Fruit fly (Drosophila melanogaster) whole organism, prepupa: Measurements from ENCODE around the gene MtnE.
A peak's percentile ranks its signal among the peaks of the same experiment; 100 is the strongest.

Source experiments
- Blimp-1 ChIP-seq: fragments of 200-800 bp; sonication (Bioruptor generic); optimal IDR thresholded peaks from 3 replicates; lab custom pipeline; 2017; ENCODE audit warnings: missing biosample characterization, missing genetic modification characterization, mild to moderate bottlenecking, moderate library complexity, missing genetic modification reagents
- CG11762 ChIP-seq: fragments of 200-800 bp; sonication (Bioruptor generic); optimal IDR thresholded peaks from 3 replicates; lab custom pipeline; 2016; ENCODE audit warnings: missing biosample characterization, missing genetic modification characterization; ENCODE audit not compliant: insufficient read depth
- CG11902 ChIP-seq: fragments of 200-800 bp; sonication (Bioruptor generic); optimal IDR thresholded peaks from 3 replicates; lab custom pipeline; 2016; ENCODE audit warnings: missing biosample characterization, missing genetic modification characterization
- CG15336 ChIP-seq: fragments of 200-800 bp; sonication (Bioruptor generic); IDR thresholded peaks from 2 replicates; pipeline ENCODE4 v1.3.6; 2022; ENCODE audit warnings: missing biosample characterization, missing genetic modification characterization
- CG1621 ChIP-seq: fragments of 200-800 bp; sonication (Bioruptor generic); optimal IDR thresholded peaks from 3 replicates; lab custom pipeline; 2018; ENCODE audit warnings: missing biosample characterization, mild to moderate bottlenecking, missing genetic modification characterization
- CG16779 ChIP-seq: fragments of 200-800 bp; sonication (Bioruptor generic); optimal IDR thresholded peaks from 3 replicates; lab custom pipeline; 2017; ENCODE audit warnings: missing biosample characterization, mild to moderate bottlenecking, missing genetic modification characterization
- CG32006 ChIP-seq: fragments of 200-800 bp; sonication (Bioruptor generic); optimal IDR thresholded peaks from 3 replicates; lab custom pipeline; 2017; ENCODE audit warnings: missing biosample characterization, mild to moderate bottlenecking, missing genetic modification characterization
- CG3919 ChIP-seq: fragments of 200-800 bp; sonication (Bioruptor generic); optimal IDR thresholded peaks from 3 replicates; lab custom pipeline; 2016; ENCODE audit warnings: missing biosample characterization, missing genetic modification characterization
- CG4318 ChIP-seq: fragments of 200-800 bp; sonication (Bioruptor generic); optimal IDR thresholded peaks from 3 replicates; lab custom pipeline; 2017; ENCODE audit warnings: missing biosample characterization, mild to moderate bottlenecking, missing genetic modification characterization
- CG6163 ChIP-seq: fragments of 200-800 bp; sonication (Bioruptor generic); IDR thresholded peaks from 3 replicates; pipeline ENCODE4 v1.3.6; 2022; ENCODE audit warnings: missing biosample characterization, missing genetic modification characterization
- CG6276 ChIP-seq: fragments of 200-800 bp; sonication (Bioruptor generic); optimal IDR thresholded peaks from 2 replicates; lab custom pipeline; 2017; ENCODE audit warnings: missing biosample characterization, mild to moderate bottlenecking, missing genetic modification characterization
- CG6792 ChIP-seq: fragments of 200-800 bp; sonication (Bioruptor generic); optimal IDR thresholded peaks from 3 replicates; lab custom pipeline; 2016; ENCODE audit warnings: missing biosample characterization, missing genetic modification characterization
- CG6808 ChIP-seq: fragments of 200-800 bp; sonication (Bioruptor generic); optimal IDR thresholded peaks from 3 replicates; lab custom pipeline; 2017; ENCODE audit warnings: missing biosample characterization, missing genetic modification characterization, mild to moderate bottlenecking, moderate library complexity, missing genetic modification reagents
- CG6854 ChIP-seq: fragments of 200-800 bp; sonication (Bioruptor generic); optimal IDR thresholded peaks from 2 replicates; lab custom pipeline; 2017; ENCODE audit warnings: missing biosample characterization, mild to moderate bottlenecking, missing genetic modification characterization
- CG8119 ChIP-seq: fragments of 200-800 bp; sonication (Bioruptor generic); IDR thresholded peaks from 3 replicates; pipeline ENCODE4 v1.3.6; 2022; ENCODE audit warnings: missing biosample characterization, missing genetic modification characterization
- CG8319 ChIP-seq: fragments of 200-800 bp; sonication (Bioruptor generic); optimal IDR thresholded peaks from 3 replicates; lab custom pipeline; 2016; ENCODE audit warnings: missing biosample characterization, missing genetic modification characterization
- CG9139 ChIP-seq: fragments of 200-800 bp; sonication (Bioruptor generic); optimal IDR thresholded peaks from 3 replicates; lab custom pipeline; 2017; ENCODE audit warnings: missing biosample characterization, mild to moderate bottlenecking, missing genetic modification characterization
- Eip75B ChIP-seq: fragments of 200-800 bp; sonication (Bioruptor generic); optimal IDR thresholded peaks from 3 replicates; lab custom pipeline; 2016; ENCODE audit warnings: missing biosample characterization, missing genetic modification characterization
- Eip78C ChIP-seq: fragments of 200-800 bp; sonication (Bioruptor generic); peaks from one replicate; lab custom pipeline; 2016; ENCODE audit warnings: missing biosample characterization, missing genetic modification characterization
- Eip93F ChIP-seq: fragments of 200-800 bp; sonication (Bioruptor generic); optimal IDR thresholded peaks from 2 replicates; lab custom pipeline; 2016; ENCODE audit warnings: missing biosample characterization, mild to moderate bottlenecking, missing genetic modification characterization
- Ets21C ChIP-seq: fragments of 200-800 bp; sonication (Bioruptor generic); optimal IDR thresholded peaks from 3 replicates; lab custom pipeline; 2016; ENCODE audit warnings: missing biosample characterization, missing genetic modification characterization
- Gug ChIP-seq: fragments of 200-800 bp; sonication (Bioruptor generic); IDR thresholded peaks from 2 replicates; pipeline ENCODE4 v1.3.6; 2022; ENCODE audit warnings: missing biosample characterization, missing genetic modification characterization
- Hr4 ChIP-seq: fragments of 200-800 bp; sonication (Bioruptor generic); optimal IDR thresholded peaks from 3 replicates; lab custom pipeline; 2016; ENCODE audit warnings: missing biosample characterization, missing genetic modification characterization
- Smox ChIP-seq: fragments of 200-800 bp; sonication (Bioruptor generic); optimal IDR thresholded peaks from 3 replicates; lab custom pipeline; 2016; ENCODE audit warnings: missing biosample characterization, missing genetic modification characterization
- Sox102F ChIP-seq: fragments of 200-800 bp; sonication (Bioruptor generic); optimal IDR thresholded peaks from 2 replicates; lab custom pipeline; 2016; ENCODE audit warnings: missing biosample characterization, mild to moderate bottlenecking, missing genetic modification characterization
- Sox14 ChIP-seq: fragments of 200-800 bp; sonication (Bioruptor generic); optimal IDR thresholded peaks from 3 replicates; lab custom pipeline; 2016; ENCODE audit warnings: missing biosample characterization, missing genetic modification characterization
- achi ChIP-seq: fragments of 200-800 bp; sonication (Bioruptor generic); optimal IDR thresholded peaks from 3 replicates; lab custom pipeline; 2016; ENCODE audit warnings: missing biosample characterization, missing genetic modification characterization
- dsx ChIP-seq: fragments of 200-800 bp; optimal IDR thresholded peaks from 3 replicates; lab custom pipeline; 2019; ENCODE audit warnings: missing biosample characterization, mild to moderate bottlenecking, missing genetic modification characterization, moderate library complexity; ENCODE audit not compliant: poor library complexity, severe bottlenecking
- esn ChIP-seq: fragments of 200-800 bp; sonication (Bioruptor generic); optimal IDR thresholded peaks from 2 replicates; lab custom pipeline; 2016; ENCODE audit warnings: missing biosample characterization, mild to moderate bottlenecking, missing genetic modification characterization, moderate library complexity
- fd85E ChIP-seq: fragments of 200-800 bp; sonication (Bioruptor generic); optimal IDR thresholded peaks from 3 replicates; lab custom pipeline; 2016; ENCODE audit warnings: missing biosample characterization, missing genetic modification characterization
- fkh ChIP-seq: fragments of 200-800 bp; sonication (Bioruptor generic); optimal IDR thresholded peaks from 3 replicates; lab custom pipeline; 2017; ENCODE audit warnings: missing biosample characterization, mild to moderate bottlenecking, missing genetic modification characterization, moderate library complexity
- salr ChIP-seq, 2 experiments: fragments of 200-800 bp; sonication (Bioruptor generic); optimal IDR thresholded peaks; 3 replicates each; lab custom pipeline; 2016 to 2018; ENCODE audit warnings: missing biosample characterization in 2 of 2, missing genetic modification characterization in 2 of 2, mild to moderate bottlenecking in 1 of 2
- spab ChIP-seq: fragments of 200-800 bp; sonication (Bioruptor generic); optimal IDR thresholded peaks from 2 replicates; lab custom pipeline; 2017; ENCODE audit warnings: missing biosample characterization, mild to moderate bottlenecking, missing genetic modification characterization, missing genetic modification reagents
- ss ChIP-seq, 2 experiments: fragments of 200-800 bp; sonication (Bioruptor generic); optimal IDR thresholded peaks; 2 replicates in 1 of 2; 3 replicates in 1 of 2; lab custom pipeline; 2017 to 2018; ENCODE audit warnings: mild to moderate bottlenecking in 2 of 2, missing biosample characterization in 2 of 2, missing genetic modification characterization in 2 of 2, moderate library complexity in 1 of 2
- svp ChIP-seq: fragments of 200-800 bp; sonication (Bioruptor generic); peaks from one replicate; lab custom pipeline; 2016; ENCODE audit warnings: missing biosample characterization, missing genetic modification characterization
- vri ChIP-seq: fragments of 200-800 bp; sonication (Bioruptor generic); optimal IDR thresholded peaks from 3 replicates; lab custom pipeline; 2016; ENCODE audit warnings: missing biosample characterization, mild to moderate bottlenecking, missing genetic modification characterization

The MtnE gene

dm6 chr3R:20574535-20574980 lies 40.1 kb upstream of the MtnE start (continued):
- TF ChIP-seq CG6854 (GFP tag; lab: Kevin White, UChicago) (peak; percentile 60), CG15336 (no peak), CG11762 (GFP tag; lab: Kevin White, UChicago) (no peak), salr (GFP tag; optimal IDR thresholded peaks at IDR 0.05; lab: Kevin White, UChicago) (no peak), CG1621 (tag; lab: Kevin White, UChicago) (no peak), CG11902 (GFP tag; lab: Kevin White, UChicago) (no peak), CG8319 (no peak), ss (GFP tag; optimal IDR thresholded peaks at IDR 0.05; lab: Kevin White, UChicago) (no peak), Ets21C (no peak), CG6792 (GFP tag; lab: Kevin White, UChicago) (no peak), Smox (no peak)

dm6 chr3R:20573326-20573725 lies 38.8 kb upstream of the MtnE start:
- TF ChIP-seq Gug = no peak
- peak; percentile 45 for TF ChIP-seq svp
- TF ChIP-seq Eip78C (GFP tag; lab: Kevin White, UChicago) = peak; percentile 48
- TF ChIP-seq Smox = no peak
- peak; percentile 18 for TF ChIP-seq Hr4 (GFP tag; lab: Kevin White, UChicago)
- no peak for TF ChIP-seq CG4318 (GFP tag; lab: Kevin White, UChicago)
- peak; percentile 51 for TF ChIP-seq CG32006
- TF ChIP-seq CG15336 = 0 out of 2 replicates have a peak, but pooled peaks have one; percentile 22

- TF ChIP-seq CG6808 (GFP tag; lab: Kevin White, UChicago) (peak; percentile 4), Sox102F (no peak), CG1621 (tag; lab: Kevin White, UChicago) (no peak), CG8319 (peak; percentile 73), spab (GFP tag; lab: Kevin White, UChicago) (no peak)
These were observed 33.2 kb upstream of the MtnE start for dm6 chr3R:20567507-20568222.

dm6 chr3R:20565546-20565948 lies 31.0 kb upstream of the MtnE start:
- TF ChIP-seq Eip75B = peak; percentile 39
- peak; percentile 2 for TF ChIP-seq CG32006
- TF ChIP-seq esn (GFP tag; lab: Kevin White, UChicago) = no peak
- TF ChIP-seq ss (GFP tag; optimal IDR thresholded peaks at IDR 0.05; lab: Kevin White, UChicago) = peak; percentile 49 to 51
- peak; percentile 81 for TF ChIP-seq CG6854 (GFP tag; lab: Kevin White, UChicago)
- peak; percentile 27 for TF ChIP-seq dsx (GFP tag; lab: Kevin White, UChicago)
- TF ChIP-seq CG16779 (tag; lab: Kevin White, UChicago) = peak; percentile 35
- peak; percentile 44; the same call in 1 of the 3 replicates for TF ChIP-seq CG8119 (GFP tag; lab: Robert Waterston, UW)
- TF ChIP-seq vri (GFP tag; lab: Kevin White, UChicago) = peak; percentile 49
- TF ChIP-seq svp = peak; percentile 89
- TF ChIP-seq CG1621 (tag; lab: Kevin White, UChicago) = peak; percentile 47
- no peak for TF ChIP-seq achi (GFP tag; lab: Kevin White, UChicago)
- peak; percentile 73 for TF ChIP-seq Eip78C (GFP tag; lab: Kevin White, UChicago)
- peak; percentile 54 for TF ChIP-seq CG9139 (GFP tag; lab: Kevin White, UChicago)
- TF ChIP-seq CG6276 = peak; percentile 20
- peak; percentile 2 for TF ChIP-seq Sox14
- TF ChIP-seq Blimp-1 (GFP tag; lab: Kevin White, UChicago) = peak; percentile 97
- no peak for TF ChIP-seq fd85E (GFP tag; lab: Kevin White, UChicago)
- no peak for TF ChIP-seq CG3919 (GFP tag; lab: Kevin White, UChicago)
- TF ChIP-seq Eip93F (GFP tag; lab: Kevin White, UChicago) = peak; percentile 29
- peak; percentile 37 for TF ChIP-seq Sox102F
- TF ChIP-seq CG6163 = peak; percentile 47; the same call in 1 of the 3 replicates
- no peak for TF ChIP-seq fkh (GFP tag; lab: Kevin White, UChicago)
